Fruit fly (Drosophila melanogaster): ENCODE data around the gene Gnf1.

DNA sequence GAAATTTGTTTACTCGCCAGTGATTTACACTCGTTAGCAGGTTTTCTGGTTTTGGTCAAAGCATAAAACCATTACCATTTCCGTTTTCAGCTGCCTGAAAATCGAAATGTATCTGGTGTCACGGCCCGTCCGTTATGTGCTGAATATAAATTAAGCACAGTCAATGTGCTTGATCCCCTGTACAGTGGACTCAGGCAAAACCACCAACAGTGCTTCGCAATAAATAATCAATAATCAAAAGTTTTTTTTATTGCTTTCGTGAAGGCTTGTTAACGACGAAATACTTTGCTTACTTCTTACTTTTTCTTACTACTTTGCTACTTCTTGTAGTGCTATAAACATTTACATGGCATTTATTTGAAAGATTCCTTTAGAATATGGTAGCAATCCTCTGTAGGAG, 6.8 kb downstream of the Gnf1 start:
- TF ChIP-seq psq (optimal IDR thresholded peaks at IDR 0.05): no peak
- TF ChIP-seq h (optimal IDR thresholded peaks at IDR 0.05): no peak
- TF ChIP-seq Sin3A (optimal IDR thresholded peaks at IDR 0.05): no peak
- no peak for TF ChIP-seq Myc (optimal IDR thresholded peaks at IDR 0.05)

Measured in Kc167 (cell line).